ENCODE assay signal across 1 worm cellular context in genomic region chrIII:5958172-5958886, ce11.
TF ChIP-seq lines count a peak whose summit lies in the region.

Gene nono-1, minus strand, starts transcription at chrIII:5958246.
Gene nop-1, plus strand, starts transcription at chrIII:5958722.

TF ChIP-seq in whole organism, L4 larva, 104 proteins besides CTCF, POLR2A, EP300 and RAD21 (continued from another document):
- TF ChIP-seq hlh-11 (tag; optimal IDR thresholded peaks at IDR 0.05; lab: Kevin White, UChicago) (peak; percentile 5), dmd-8 (GFP tag; IDR thresholded peaks at IDR 0.05; lab: Robert Waterston, UW) (no peak), spr-1 (tag; optimal IDR thresholded peaks at IDR 0.05; lab: Kevin White, UChicago) (no peak), Y48G9A.11 (GFP tag; IDR thresholded peaks at IDR 0.05; lab: Robert Waterston, UW) (no peak)
